Fruit fly (Drosophila melanogaster) whole organism, prepupa: ENCODE data around the gene Dph5.

ENCODE experiments used
- Blimp-1 ChIP-seq: fragments of 200-800 bp; sonication (Bioruptor generic); optimal IDR thresholded peaks from 3 replicates; lab custom pipeline; 2017; ENCODE audit warnings: missing biosample characterization, missing genetic modification characterization, mild to moderate bottlenecking, moderate library complexity, missing genetic modification reagents
- CG10631 ChIP-seq: fragments of 200-800 bp; sonication (Bioruptor generic); optimal IDR thresholded peaks from 2 replicates; lab custom pipeline; 2016; ENCODE audit warnings: missing biosample characterization, missing genetic modification characterization
- CG10669 ChIP-seq: fragments of 200-800 bp; sonication (Bioruptor generic); optimal IDR thresholded peaks from 3 replicates; lab custom pipeline; 2018; ENCODE audit warnings: missing biosample characterization, mild to moderate bottlenecking, missing genetic modification characterization, moderate library complexity
- CG11294 ChIP-seq: fragments of 200-800 bp; sonication (Bioruptor generic); IDR thresholded peaks from 2 replicates; pipeline ENCODE4 v1.3.6; 2022; ENCODE audit warnings: missing biosample characterization, missing genetic modification characterization
- CG11762 ChIP-seq: fragments of 200-800 bp; sonication (Bioruptor generic); optimal IDR thresholded peaks from 3 replicates; lab custom pipeline; 2016; ENCODE audit warnings: missing biosample characterization, missing genetic modification characterization; ENCODE audit not compliant: insufficient read depth
- CG11902 ChIP-seq: fragments of 200-800 bp; sonication (Bioruptor generic); optimal IDR thresholded peaks from 3 replicates; lab custom pipeline; 2016; ENCODE audit warnings: missing biosample characterization, missing genetic modification characterization
- CG15336 ChIP-seq: fragments of 200-800 bp; sonication (Bioruptor generic); IDR thresholded peaks from 2 replicates; pipeline ENCODE4 v1.3.6; 2022; ENCODE audit warnings: missing biosample characterization, missing genetic modification characterization
- CG1621 ChIP-seq: fragments of 200-800 bp; sonication (Bioruptor generic); optimal IDR thresholded peaks from 3 replicates; lab custom pipeline; 2018; ENCODE audit warnings: missing biosample characterization, mild to moderate bottlenecking, missing genetic modification characterization
- CG16779 ChIP-seq: fragments of 200-800 bp; sonication (Bioruptor generic); optimal IDR thresholded peaks from 3 replicates; lab custom pipeline; 2017; ENCODE audit warnings: missing biosample characterization, mild to moderate bottlenecking, missing genetic modification characterization
- CG3032 ChIP-seq: fragments of 200-800 bp; optimal IDR thresholded peaks from 2 replicates; lab custom pipeline; 2019; ENCODE audit warnings: missing biosample characterization, mild to moderate bottlenecking, missing genetic modification characterization, moderate library complexity
- CG31627 ChIP-seq: fragments of 200-800 bp; sonication (Bioruptor generic); optimal IDR thresholded peaks from 3 replicates; lab custom pipeline; 2016; ENCODE audit warnings: missing biosample characterization, missing genetic modification characterization
- CG32006 ChIP-seq: fragments of 200-800 bp; sonication (Bioruptor generic); optimal IDR thresholded peaks from 3 replicates; lab custom pipeline; 2017; ENCODE audit warnings: missing biosample characterization, mild to moderate bottlenecking, missing genetic modification characterization
- CG34406 ChIP-seq: fragments of 200-800 bp; sonication (Bioruptor generic); optimal IDR thresholded peaks from 3 replicates; lab custom pipeline; 2016; ENCODE audit warnings: missing biosample characterization, missing genetic modification characterization
- CG3919 ChIP-seq: fragments of 200-800 bp; sonication (Bioruptor generic); optimal IDR thresholded peaks from 3 replicates; lab custom pipeline; 2016; ENCODE audit warnings: missing biosample characterization, missing genetic modification characterization
- CG4318 ChIP-seq: fragments of 200-800 bp; sonication (Bioruptor generic); optimal IDR thresholded peaks from 3 replicates; lab custom pipeline; 2017; ENCODE audit warnings: missing biosample characterization, mild to moderate bottlenecking, missing genetic modification characterization
- CG6276 ChIP-seq: fragments of 200-800 bp; sonication (Bioruptor generic); optimal IDR thresholded peaks from 2 replicates; lab custom pipeline; 2017; ENCODE audit warnings: missing biosample characterization, mild to moderate bottlenecking, missing genetic modification characterization
- CG6792 ChIP-seq: fragments of 200-800 bp; sonication (Bioruptor generic); optimal IDR thresholded peaks from 3 replicates; lab custom pipeline; 2016; ENCODE audit warnings: missing biosample characterization, missing genetic modification characterization
- CG6808 ChIP-seq: fragments of 200-800 bp; sonication (Bioruptor generic); optimal IDR thresholded peaks from 3 replicates; lab custom pipeline; 2017; ENCODE audit warnings: missing biosample characterization, missing genetic modification characterization, mild to moderate bottlenecking, moderate library complexity, missing genetic modification reagents
- CG8119 ChIP-seq: fragments of 200-800 bp; sonication (Bioruptor generic); IDR thresholded peaks from 3 replicates; pipeline ENCODE4 v1.3.6; 2022; ENCODE audit warnings: missing biosample characterization, missing genetic modification characterization
- CG8319 ChIP-seq: fragments of 200-800 bp; sonication (Bioruptor generic); optimal IDR thresholded peaks from 3 replicates; lab custom pipeline; 2016; ENCODE audit warnings: missing biosample characterization, missing genetic modification characterization
- CG8632 ChIP-seq: fragments of 200-800 bp; sonication (Bioruptor generic); optimal IDR thresholded peaks from 3 replicates; lab custom pipeline; 2016; ENCODE audit warnings: missing biosample characterization, missing genetic modification characterization
- Eip75B ChIP-seq: fragments of 200-800 bp; sonication (Bioruptor generic); optimal IDR thresholded peaks from 3 replicates; lab custom pipeline; 2016; ENCODE audit warnings: missing biosample characterization, missing genetic modification characterization
- Eip78C ChIP-seq: fragments of 200-800 bp; sonication (Bioruptor generic); peaks from one replicate; lab custom pipeline; 2016; ENCODE audit warnings: missing biosample characterization, missing genetic modification characterization
- Eip93F ChIP-seq: fragments of 200-800 bp; sonication (Bioruptor generic); optimal IDR thresholded peaks from 2 replicates; lab custom pipeline; 2016; ENCODE audit warnings: missing biosample characterization, mild to moderate bottlenecking, missing genetic modification characterization
- Ets21C ChIP-seq: fragments of 200-800 bp; sonication (Bioruptor generic); optimal IDR thresholded peaks from 3 replicates; lab custom pipeline; 2016; ENCODE audit warnings: missing biosample characterization, missing genetic modification characterization
- Ets96B ChIP-seq: fragments of 200-800 bp; optimal IDR thresholded peaks from 2 replicates; lab custom pipeline; 2019; ENCODE audit warnings: missing biosample characterization, mild to moderate bottlenecking, missing genetic modification characterization, moderate library complexity
- Hr38 ChIP-seq: sonication (Bioruptor generic); optimal IDR thresholded peaks from 2 replicates; lab custom pipeline; 2016; ENCODE audit warnings: missing biosample characterization, missing genetic modification characterization
- Hr39 ChIP-seq: fragments of 200-800 bp; sonication (Bioruptor generic); optimal IDR thresholded peaks from 2 replicates; lab custom pipeline; 2016; ENCODE audit warnings: missing biosample characterization, missing genetic modification characterization
- Hr4 ChIP-seq: fragments of 200-800 bp; sonication (Bioruptor generic); optimal IDR thresholded peaks from 3 replicates; lab custom pipeline; 2016; ENCODE audit warnings: missing biosample characterization, missing genetic modification characterization
- Met ChIP-seq: fragments of 200-800 bp; sonication (Bioruptor generic); optimal IDR thresholded peaks from 3 replicates; lab custom pipeline; 2016; ENCODE audit warnings: missing biosample characterization, missing genetic modification characterization
- OdsH ChIP-seq: fragments of 200-800 bp; sonication (Bioruptor generic); optimal IDR thresholded peaks from 3 replicates; lab custom pipeline; 2016; ENCODE audit warnings: missing biosample characterization, missing genetic modification characterization
- Smox ChIP-seq: fragments of 200-800 bp; sonication (Bioruptor generic); optimal IDR thresholded peaks from 3 replicates; lab custom pipeline; 2016; ENCODE audit warnings: missing biosample characterization, missing genetic modification characterization
- Sox102F ChIP-seq: fragments of 200-800 bp; sonication (Bioruptor generic); optimal IDR thresholded peaks from 2 replicates; lab custom pipeline; 2016; ENCODE audit warnings: missing biosample characterization, mild to moderate bottlenecking, missing genetic modification characterization
- Sox15 ChIP-seq: fragments of 200-800 bp; sonication (Bioruptor generic); optimal IDR thresholded peaks from 3 replicates; lab custom pipeline; 2016; ENCODE audit warnings: missing biosample characterization, missing genetic modification characterization
- achi ChIP-seq: fragments of 200-800 bp; sonication (Bioruptor generic); optimal IDR thresholded peaks from 3 replicates; lab custom pipeline; 2016; ENCODE audit warnings: missing biosample characterization, missing genetic modification characterization
- acj6 ChIP-seq: fragments of 200-800 bp; sonication (Bioruptor generic); optimal IDR thresholded peaks from 3 replicates; lab custom pipeline; 2016; ENCODE audit warnings: missing biosample characterization, missing genetic modification characterization
- cyc ChIP-seq: fragments of 200-800 bp; sonication (Bioruptor generic); optimal IDR thresholded peaks from 3 replicates; lab custom pipeline; 2016; ENCODE audit warnings: missing biosample characterization, missing genetic modification characterization
- dsx ChIP-seq: fragments of 200-800 bp; optimal IDR thresholded peaks from 3 replicates; lab custom pipeline; 2019; ENCODE audit warnings: missing biosample characterization, mild to moderate bottlenecking, missing genetic modification characterization, moderate library complexity; ENCODE audit not compliant: poor library complexity, severe bottlenecking
- esn ChIP-seq: fragments of 200-800 bp; sonication (Bioruptor generic); optimal IDR thresholded peaks from 2 replicates; lab custom pipeline; 2016; ENCODE audit warnings: missing biosample characterization, mild to moderate bottlenecking, missing genetic modification characterization, moderate library complexity
- fd85E ChIP-seq: fragments of 200-800 bp; sonication (Bioruptor generic); optimal IDR thresholded peaks from 3 replicates; lab custom pipeline; 2016; ENCODE audit warnings: missing biosample characterization, missing genetic modification characterization
- fkh ChIP-seq: fragments of 200-800 bp; sonication (Bioruptor generic); optimal IDR thresholded peaks from 3 replicates; lab custom pipeline; 2017; ENCODE audit warnings: missing biosample characterization, mild to moderate bottlenecking, missing genetic modification characterization, moderate library complexity
- lz ChIP-seq: fragments of 200-800 bp; sonication (Bioruptor generic); optimal IDR thresholded peaks from 3 replicates; lab custom pipeline; 2016; ENCODE audit warnings: missing biosample characterization, missing genetic modification characterization
- net ChIP-seq: fragments of 200-800 bp; sonication (Bioruptor generic); optimal IDR thresholded peaks from 3 replicates; lab custom pipeline; 2016; ENCODE audit warnings: missing biosample characterization, missing genetic modification characterization
- pdm3 ChIP-seq: fragments of 200-800 bp; sonication (Bioruptor generic); optimal IDR thresholded peaks from 3 replicates; lab custom pipeline; 2016; ENCODE audit warnings: missing biosample characterization, missing genetic modification characterization
- spab ChIP-seq: fragments of 200-800 bp; sonication (Bioruptor generic); optimal IDR thresholded peaks from 2 replicates; lab custom pipeline; 2017; ENCODE audit warnings: missing biosample characterization, mild to moderate bottlenecking, missing genetic modification characterization, missing genetic modification reagents
- svp ChIP-seq: fragments of 200-800 bp; sonication (Bioruptor generic); peaks from one replicate; lab custom pipeline; 2016; ENCODE audit warnings: missing biosample characterization, missing genetic modification characterization
- topi ChIP-seq: fragments of 200-800 bp; sonication (Bioruptor generic); optimal IDR thresholded peaks from 3 replicates; lab custom pipeline; 2016; ENCODE audit warnings: missing biosample characterization, missing genetic modification characterization
- vri ChIP-seq: fragments of 200-800 bp; sonication (Bioruptor generic); optimal IDR thresholded peaks from 3 replicates; lab custom pipeline; 2016; ENCODE audit warnings: missing biosample characterization, mild to moderate bottlenecking, missing genetic modification characterization

Gene Dph5

dm6 chr3R:22625514-22626333 is 42.7 kb upstream of the Dph5 start:
- peak; percentile 68 for TF ChIP-seq CG10669 (GFP tag; lab: Kevin White, UChicago)
- TF ChIP-seq Ets96B (tag; lab: Kevin White, UChicago): peak; percentile 35
- no peak for TF ChIP-seq vri (GFP tag; lab: Kevin White, UChicago)
- TF ChIP-seq CG6792 (GFP tag; lab: Kevin White, UChicago): peak; percentile 55
- TF ChIP-seq Sox102F (GFP tag; lab: Kevin White, UChicago): peak; percentile 56
- peak; percentile 41 for TF ChIP-seq CG15336 (GFP tag; lab: Robert Waterston, UW)
- peak; percentile 34 for TF ChIP-seq lz (GFP tag; lab: Kevin White, UChicago)
- peak; percentile 53 for TF ChIP-seq CG32006 (GFP tag; lab: Kevin White, UChicago)
- peak; percentile 42 for TF ChIP-seq achi (GFP tag; lab: Kevin White, UChicago)
- peak; percentile 16 for TF ChIP-seq CG34406
- TF ChIP-seq Ets21C: peak; percentile 34
- peak; percentile 44 for TF ChIP-seq Blimp-1 (GFP tag; lab: Kevin White, UChicago)
- peak; percentile 14 for TF ChIP-seq CG6276 (GFP tag; lab: Kevin White, UChicago)
- TF ChIP-seq CG16779: no peak
- peak; percentile 53 for TF ChIP-seq CG8632
- peak; percentile 35 for TF ChIP-seq dsx (GFP tag; lab: Kevin White, UChicago)
- peak; percentile 11 for TF ChIP-seq Eip75B
- TF ChIP-seq OdsH (GFP tag; lab: Kevin White, UChicago): peak; percentile 56
- TF ChIP-seq Hr4 (GFP tag; lab: Kevin White, UChicago): peak; percentile 54
- TF ChIP-seq svp (GFP tag; lab: Kevin White, UChicago): peak; percentile 68
- TF ChIP-seq CG3032 (tag; lab: Kevin White, UChicago): no peak
- TF ChIP-seq CG3919 (GFP tag; lab: Kevin White, UChicago): peak; percentile 16
- peak; percentile 33 for TF ChIP-seq net
- peak; percentile 42; the same call in 1 of the 3 replicates for TF ChIP-seq CG8119 (GFP tag; lab: Robert Waterston, UW)
- TF ChIP-seq fkh (GFP tag; lab: Kevin White, UChicago): peak; percentile 76
- no peak for TF ChIP-seq CG11762
- no peak for TF ChIP-seq CG8319 (GFP tag; lab: Kevin White, UChicago)
- TF ChIP-seq CG31627 (GFP tag; lab: Kevin White, UChicago): peak; percentile 57
- TF ChIP-seq pdm3 (GFP tag; lab: Kevin White, UChicago): peak; percentile 54
- TF ChIP-seq topi (GFP tag; lab: Kevin White, UChicago): peak; percentile 66
- peak; percentile 81 for TF ChIP-seq esn (GFP tag; lab: Kevin White, UChicago)
- TF ChIP-seq Eip78C (GFP tag; lab: Kevin White, UChicago): peak; percentile 82
- TF ChIP-seq CG6808 (GFP tag; lab: Kevin White, UChicago): peak; percentile 47
- TF ChIP-seq CG1621 (tag; lab: Kevin White, UChicago): no peak
- peak; percentile 49 for TF ChIP-seq Eip93F (GFP tag; lab: Kevin White, UChicago)
- TF ChIP-seq CG11294 (GFP tag; lab: Robert Waterston, UW): no peak
- peak; percentile 67 for TF ChIP-seq cyc
- no peak for TF ChIP-seq fd85E (GFP tag; lab: Kevin White, UChicago)
- TF ChIP-seq CG4318: no peak
- peak; percentile 56 for TF ChIP-seq Met (GFP tag; lab: Kevin White, UChicago)
- no peak for TF ChIP-seq Hr38 (GFP tag; lab: Kevin White, UChicago)
- TF ChIP-seq Hr39: peak; percentile 61
- peak; percentile 49 for TF ChIP-seq acj6 (GFP tag; lab: Kevin White, UChicago)
- peak; percentile 70 for TF ChIP-seq Smox (GFP tag; lab: Kevin White, UChicago)
- TF ChIP-seq CG10631 (GFP tag; lab: Kevin White, UChicago): peak; percentile 46
- peak; percentile 41 for TF ChIP-seq spab (GFP tag; lab: Kevin White, UChicago)
- peak; percentile 52 for TF ChIP-seq CG11902
- peak; percentile 31 for TF ChIP-seq Sox15 (GFP tag; lab: Kevin White, UChicago)
